Fruit fly (Drosophila melanogaster): Measurements from ENCODE around the gene Trf4-2.

The Trf4-2 gene

dm6 chr3R:24924916-24925315, at the start of gene Trf4-2:
TSS of gene Trf4-2 (plus strand) at chr3R:24925216.
- TF ChIP-seq CG17801 (GFP tag; optimal IDR thresholded peaks at IDR 0.05; ENCODE audit: partially characterized antibody) = no peak

- TF ChIP-seq CG17801 (GFP tag; optimal IDR thresholded peaks at IDR 0.05; ENCODE audit: partially characterized antibody) = peak; percentile 70
Observed at dm6 chr3R:24875939-24876842, 48.8 kb upstream of the Trf4-2 start, which contains the start of gene CG3744. TSS of gene CG3744 (minus strand) at chr3R:24876654.

- no peak for TF ChIP-seq CG17801 (GFP tag; optimal IDR thresholded peaks at IDR 0.05; ENCODE audit: partially characterized antibody)
Observed at dm6 chr3R:24876843-24877457, 48.1 kb upstream of the Trf4-2 start, which contains the start of the genes CG11089 and CG31381. TSS of gene CG11089 (plus strand) at chr3R:24877045. TSS of gene CG31381 (plus strand) at chr3R:24877045.

dm6 chr3R:24878655-24879054, 46.4 kb upstream of the Trf4-2 start:
- TF ChIP-seq CG17801 (GFP tag; optimal IDR thresholded peaks at IDR 0.05; ENCODE audit: partially characterized antibody) = no peak

dm6 chr3R:24886470-24886869, 38.5 kb upstream of the Trf4-2 start:
- no peak for TF ChIP-seq CG17801 (GFP tag; optimal IDR thresholded peaks at IDR 0.05; ENCODE audit: partially characterized antibody)

- no peak for TF ChIP-seq CG17801 (GFP tag; optimal IDR thresholded peaks at IDR 0.05; ENCODE audit: partially characterized antibody)
Observed at dm6 chr3R:24888418-24888817, 36.6 kb upstream of the Trf4-2 start.

- TF ChIP-seq CG17801 (GFP tag; optimal IDR thresholded peaks at IDR 0.05; ENCODE audit: partially characterized antibody) = no peak
Observed at dm6 chr3R:24889303-24889892, 35.6 kb upstream of the Trf4-2 start.

dm6 chr3R:24890217-24890616, 34.8 kb upstream of the Trf4-2 start:
- TF ChIP-seq CG17801 (GFP tag; optimal IDR thresholded peaks at IDR 0.05; ENCODE audit: partially characterized antibody) = no peak

dm6 chr3R:24890919-24891318, 34.1 kb upstream of the Trf4-2 start:
- no peak for TF ChIP-seq CG17801 (GFP tag; optimal IDR thresholded peaks at IDR 0.05; ENCODE audit: partially characterized antibody)

- no peak for TF ChIP-seq CG17801 (GFP tag; optimal IDR thresholded peaks at IDR 0.05; ENCODE audit: partially characterized antibody)
Observed at dm6 chr3R:24893320-24893955, 31.6 kb upstream of the Trf4-2 start.

dm6 chr3R:24894419-24895206, 30.4 kb upstream of the Trf4-2 start, which contains the start of the genes CG31121 and CG11069:
TSS of gene CG31121 (minus strand) at chr3R:24894605.
TSS of gene CG11069 (plus strand) at chr3R:24894742.
- TF ChIP-seq CG17801 (GFP tag; optimal IDR thresholded peaks at IDR 0.05; ENCODE audit: partially characterized antibody) = no peak

- TF ChIP-seq CG17801 (GFP tag; optimal IDR thresholded peaks at IDR 0.05; ENCODE audit: partially characterized antibody) = no peak
Observed at dm6 chr3R:24900816-24901215, 24.2 kb upstream of the Trf4-2 start, which contains the start of gene CG10845. TSS of gene CG10845 (plus strand) at chr3R:24901116.

dm6 chr3R:24905959-24906634, 18.9 kb upstream of the Trf4-2 start, which contains the start of gene CG13643:
TSS of gene CG13643 (minus strand) at chr3R:24906004.
- TF ChIP-seq CG17801 (GFP tag; optimal IDR thresholded peaks at IDR 0.05; ENCODE audit: partially characterized antibody) = no peak

All from ovary, adult (tissue).